Fruit fly (Drosophila melanogaster) S2 (cell line): ENCODE measurements around the gene Wdfy2.
A peak's percentile ranks its signal among the peaks of the same experiment; 100 is the strongest.

Experiments
- CG8478 ChIP-seq: fragments of >200 bp; optimal IDR thresholded peaks from 2 replicates; lab custom pipeline; 2018
- CTCF ChIP-seq, 2 experiments: fragments of >200 bp; optimal IDR thresholded peaks; 2 replicates each; lab custom pipeline; 2018

- TF ChIP-seq CG8478 (lab: Kevin White, UChicago) (no peak), CTCF (optimal IDR thresholded peaks at IDR 0.05; lab: Kevin White, UChicago) (peak in 1 of 2 experiments; percentile 51)
Measured at dm6 chr2L:10387869-10388726, 35.0 kb upstream of the Wdfy2 start, which contains the start of gene da.
